Fruit fly (Drosophila melanogaster) whole organism, embryonic: ENCODE measurements around the gene CG15530.
A peak's percentile ranks its signal among the peaks of the same experiment; 100 is the strongest.

Experiments used
- ATbp ChIP-seq: fragments of 200-800 bp; sonication (Bioruptor generic); optimal IDR thresholded peaks from 2 replicates; lab custom pipeline; 2017; ENCODE audit warnings: missing biosample characterization, mild to moderate bottlenecking, missing genetic modification characterization, missing genetic modification reagents
- Atf3 ChIP-seq: fragments of 200-800 bp; sonication (Bioruptor generic); optimal IDR thresholded peaks from 3 replicates; lab custom pipeline; 2016; ENCODE audit warnings: missing biosample characterization, missing genetic modification characterization
- Atf6 ChIP-seq: fragments of 200-800 bp; sonication (Bioruptor generic); IDR thresholded peaks from 2 replicates; pipeline ENCODE4 v1.3.6; 2022; ENCODE audit warnings: missing biosample characterization, missing genetic modification characterization
- CG10654 ChIP-seq: fragments of 200-800 bp; sonication (Bioruptor generic); optimal IDR thresholded peaks from 2 replicates; lab custom pipeline; 2016; ENCODE audit warnings: missing biosample characterization, missing genetic modification characterization
- CG12155 ChIP-seq: fragments of 200-800 bp; sonication (Bioruptor generic); optimal IDR thresholded peaks from 3 replicates; lab custom pipeline; 2016; ENCODE audit warnings: missing biosample characterization, missing genetic modification characterization
- CG12391 ChIP-seq: fragments of 200-800 bp; sonication (Bioruptor generic); optimal IDR thresholded peaks from 3 replicates; lab custom pipeline; 2018; ENCODE audit warnings: missing biosample characterization, mild to moderate bottlenecking, missing genetic modification characterization, moderate library complexity
- CG12942 ChIP-seq: fragments of 200-800 bp; sonication (Bioruptor generic); optimal IDR thresholded peaks from 3 replicates; lab custom pipeline; 2016; ENCODE audit warnings: missing biosample characterization, missing genetic modification characterization
- CG13287 ChIP-seq: fragments of 200-800 bp; sonication (Bioruptor generic); IDR thresholded peaks from 2 replicates; pipeline ENCODE4 v1.3.6; 2022; ENCODE audit warnings: missing biosample characterization, missing genetic modification characterization; ENCODE audit not compliant: partially characterized antibody
- CG15011 ChIP-seq: fragments of 200-800 bp; sonication (Bioruptor generic); optimal IDR thresholded peaks from 3 replicates; lab custom pipeline; 2018; ENCODE audit warnings: missing biosample characterization, mild to moderate bottlenecking, missing genetic modification characterization
- CG16813 ChIP-seq: fragments of 200-800 bp; sonication (Bioruptor generic); IDR thresholded peaks from 3 replicates; pipeline ENCODE4 v1.3.6; 2022; ENCODE audit warnings: missing biosample characterization, missing genetic modification characterization; ENCODE audit not compliant: partially characterized antibody
- CG16863 ChIP-seq: fragments of 200-800 bp; sonication (Bioruptor generic); optimal IDR thresholded peaks from 3 replicates; lab custom pipeline; 2016; ENCODE audit warnings: missing biosample characterization, missing genetic modification characterization
- CG17361 ChIP-seq: fragments of 200-800 bp; sonication (Bioruptor generic); IDR thresholded peaks from 3 replicates; pipeline ENCODE4 v1.3.6; 2022; ENCODE audit warnings: missing biosample characterization, missing genetic modification characterization
- CG1832 ChIP-seq: fragments of 200-800 bp; sonication (Bioruptor generic); optimal IDR thresholded peaks from 2 replicates; lab custom pipeline; 2017; ENCODE audit warnings: missing biosample characterization, mild to moderate bottlenecking, missing genetic modification characterization, inconsistent platforms
- CG3163 ChIP-seq: fragments of 200-800 bp; sonication (Bioruptor generic); optimal IDR thresholded peaks from 3 replicates; lab custom pipeline; 2016; ENCODE audit warnings: missing biosample characterization, missing genetic modification characterization
- CG3726 ChIP-seq: fragments of 200-800 bp; sonication (Bioruptor generic); IDR thresholded peaks from 3 replicates; pipeline ENCODE4, ENCODE4 v1.3.6; 2022; ENCODE audit warnings: missing biosample characterization, missing genetic modification characterization
- CG3838 ChIP-seq: fragments of 200-800 bp; sonication (Bioruptor generic); optimal IDR thresholded peaks from 3 replicates; lab custom pipeline; 2016; ENCODE audit warnings: missing biosample characterization, missing genetic modification characterization
- CG4424 ChIP-seq: fragments of 200-800 bp; sonication (Bioruptor generic); optimal IDR thresholded peaks from 3 replicates; lab custom pipeline; 2016; ENCODE audit warnings: missing biosample characterization, missing genetic modification characterization
- CrebB ChIP-seq: fragments of 200-800 bp; sonication (Bioruptor generic); optimal IDR thresholded peaks from 3 replicates; lab custom pipeline; 2018; ENCODE audit warnings: missing biosample characterization, mild to moderate bottlenecking, missing genetic modification characterization
- D ChIP-seq, 2 experiments: fragments of 200-800 bp in 1 of 2; fragments of >200 bp in 1 of 2; sonication (Bioruptor generic) in 1 of 2; optimal IDR thresholded peaks; 2 replicates in 1 of 2; 3 replicates in 1 of 2; lab custom pipeline; 2017; ENCODE audit warnings: mild to moderate bottlenecking in 1 of 2, missing biosample characterization in 1 of 2, missing genetic modification characterization in 1 of 2, missing genetic modification reagents in 1 of 2
- Meics ChIP-seq: fragments of 200-800 bp; sonication (Bioruptor generic); optimal IDR thresholded peaks from 2 replicates; lab custom pipeline; 2017; ENCODE audit warnings: missing biosample characterization, mild to moderate bottlenecking, missing genetic modification characterization
- Nf-YC ChIP-seq: fragments of 200-800 bp; optimal IDR thresholded peaks from 3 replicates; lab custom pipeline; 2019; ENCODE audit warnings: missing biosample characterization, mild to moderate bottlenecking, missing genetic modification characterization, moderate library complexity
- NfI ChIP-seq: fragments of 200-800 bp; sonication (Bioruptor generic); optimal IDR thresholded peaks from 3 replicates; lab custom pipeline; 2018; ENCODE audit warnings: missing biosample characterization, mild to moderate bottlenecking, missing genetic modification characterization, moderate library complexity
- Rx ChIP-seq: fragments of 200-800 bp; sonication (Bioruptor generic); IDR thresholded peaks from 2 replicates; pipeline ENCODE4 v1.3.6; 2022; ENCODE audit warnings: missing biosample characterization, missing genetic modification characterization
- Side ChIP-seq: fragments of 200-800 bp; sonication (Bioruptor generic); optimal IDR thresholded peaks from 2 replicates; lab custom pipeline; 2016; ENCODE audit warnings: missing biosample characterization, missing genetic modification characterization
- Ssrp ChIP-seq: fragments of 200-800 bp; sonication (Bioruptor generic); optimal IDR thresholded peaks from 2 replicates; lab custom pipeline; 2018; ENCODE audit warnings: missing biosample characterization, mild to moderate bottlenecking, missing genetic modification characterization, moderate library complexity
- Usf ChIP-seq: fragments of 200-800 bp; sonication (Bioruptor generic); optimal IDR thresholded peaks from 2 replicates; lab custom pipeline; 2017; ENCODE audit warnings: missing genotype, missing biosample characterization, missing genetic modification characterization
- br ChIP-seq: fragments of >200 bp; optimal IDR thresholded peaks from 2 replicates; lab custom pipeline; 2017
- bsh ChIP-seq, 2 experiments: fragments of 200-800 bp; sonication (Bioruptor generic); optimal IDR thresholded peaks; 2 replicates each; lab custom pipeline; 2017 to 2018; ENCODE audit warnings: mild to moderate bottlenecking in 2 of 2, missing biosample characterization in 2 of 2, missing genetic modification characterization in 2 of 2, moderate library complexity in 1 of 2
- cad ChIP-seq: fragments of >200 bp; optimal IDR thresholded peaks from 2 replicates; lab custom pipeline; 2017; ENCODE audit warnings: missing biosample characterization, missing genetic modification characterization
- chinmo ChIP-seq: fragments of 200-800 bp; sonication (Bioruptor generic); IDR thresholded peaks from 4 replicates; pipeline ENCODE4 v1.3.6; 2022; ENCODE audit warnings: missing biosample characterization, missing genetic modification characterization; ENCODE audit not compliant: partially characterized antibody
- crp ChIP-seq, 2 experiments: fragments of 200-800 bp; sonication (Bioruptor generic); optimal IDR thresholded peaks; 2 replicates in 1 of 2; 3 replicates in 1 of 2; lab custom pipeline; 2017; ENCODE audit warnings: missing biosample characterization in 2 of 2, missing genetic modification characterization in 2 of 2, mild to moderate bottlenecking in 1 of 2, moderate library complexity in 1 of 2
- danr ChIP-seq: fragments of 200-800 bp; sonication (Bioruptor generic); IDR thresholded peaks from 2 replicates; pipeline ENCODE4 v1.3.6; 2022; ENCODE audit warnings: missing biosample characterization, missing genetic modification characterization
- exex ChIP-seq: fragments of 200-800 bp; sonication (Bioruptor generic); optimal IDR thresholded peaks from 4 replicates; lab custom pipeline; 2018; ENCODE audit warnings: missing biosample characterization, mild to moderate bottlenecking, missing genetic modification characterization, moderate library complexity
- eyg ChIP-seq: fragments of 200-800 bp; sonication (Bioruptor generic); optimal IDR thresholded peaks from 3 replicates; lab custom pipeline; 2016; ENCODE audit warnings: missing biosample characterization, missing genetic modification characterization
- gce ChIP-seq: fragments of 200-800 bp; sonication (Bioruptor generic); IDR thresholded peaks from 3 replicates; pipeline ENCODE4 v1.3.6; 2022; ENCODE audit warnings: missing biosample characterization, missing genetic modification characterization
- grn ChIP-seq: fragments of 200-800 bp; sonication (Bioruptor generic); optimal IDR thresholded peaks from 3 replicates; lab custom pipeline; 2017; ENCODE audit warnings: missing biosample characterization, missing genetic modification characterization
- hkb ChIP-seq, 2 experiments: fragments of 200-800 bp in 1 of 2; fragments of >200 bp in 1 of 2; sonication (Bioruptor generic) in 1 of 2; IDR thresholded peaks in 1 of 2; optimal IDR thresholded peaks in 1 of 2; 2 replicates each; pipeline versions ENCODE4 v1.3.6 to Lab custom; 2017 to 2022; ENCODE audit warnings: missing biosample characterization in 1 of 2, missing genetic modification characterization in 1 of 2
- nerfin-2 ChIP-seq: fragments of 200-800 bp; sonication (Bioruptor generic); IDR thresholded peaks from 2 replicates; pipeline ENCODE4 v1.3.6; 2022; ENCODE audit warnings: missing biosample characterization, missing genetic modification characterization; ENCODE audit not compliant: partially characterized antibody
- oc ChIP-seq: fragments of 200-800 bp; sonication (Bioruptor generic); optimal IDR thresholded peaks from 2 replicates; lab custom pipeline; 2018; ENCODE audit warnings: missing biosample characterization, mild to moderate bottlenecking, missing genetic modification characterization, moderate library complexity
- pnt ChIP-seq: fragments of 200-800 bp; sonication (Bioruptor generic); optimal IDR thresholded peaks from 3 replicates; lab custom pipeline; 2016; ENCODE audit warnings: missing biosample characterization, missing genetic modification characterization
- repo ChIP-seq: fragments of 200-800 bp; sonication (Bioruptor generic); optimal IDR thresholded peaks from 2 replicates; lab custom pipeline; 2016; ENCODE audit warnings: missing biosample characterization, missing genetic modification characterization
- sisA ChIP-seq: fragments of 200-800 bp; sonication (Bioruptor generic); IDR thresholded peaks from 2 replicates; pipeline ENCODE4 v1.3.6; 2022; ENCODE audit warnings: missing biosample characterization, missing genetic modification characterization
- sr ChIP-seq: fragments of 200-800 bp; sonication (Bioruptor generic); IDR thresholded peaks from 3 replicates; pipeline ENCODE4 v1.3.6; 2022; ENCODE audit warnings: missing biosample characterization, missing genetic modification characterization
- stc ChIP-seq: fragments of 200-800 bp; sonication (Bioruptor generic); IDR thresholded peaks from 2 replicates; pipeline ENCODE4 v1.3.6; 2022; ENCODE audit warnings: missing biosample characterization, missing genetic modification characterization
- tap ChIP-seq: fragments of 200-800 bp; optimal IDR thresholded peaks from 3 replicates; lab custom pipeline; 2019; ENCODE audit warnings: missing biosample characterization, mild to moderate bottlenecking, missing genetic modification characterization, moderate library complexity
- tna ChIP-seq: fragments of 200-800 bp; sonication (Bioruptor generic); IDR thresholded peaks from 2 replicates; pipeline ENCODE4 v1.3.6; 2022; ENCODE audit warnings: missing biosample characterization, missing genetic modification characterization; ENCODE audit not compliant: partially characterized antibody
- wdn ChIP-seq: fragments of 200-800 bp; sonication (Bioruptor generic); IDR thresholded peaks from 2 replicates; pipeline ENCODE4 v1.3.6; 2022; ENCODE audit warnings: missing biosample characterization, missing genetic modification characterization
- zen2 ChIP-seq: fragments of 200-800 bp; sonication (Bioruptor generic); IDR thresholded peaks from 3 replicates; pipeline ENCODE4 v1.3.6; 2022; ENCODE audit warnings: missing biosample characterization, missing genetic modification characterization; ENCODE audit not compliant: partially characterized antibody
- zfh2 ChIP-seq: fragments of 200-800 bp; sonication (Bioruptor generic); optimal IDR thresholded peaks from 2 replicates; lab custom pipeline; 2016; ENCODE audit warnings: missing biosample characterization, missing genetic modification characterization

CG15530 gene

dm6 chr3R:30195606-30196049, 18.0 kb downstream of the CG15530 start (continued):
- TF ChIP-seq Rx (GFP tag; lab: Robert Waterston, UW) (0 out of 2 replicates have a peak, but pooled peaks have one; percentile 16), Nf-YC (tag; lab: Kevin White, UChicago) (peak; percentile 53), hkb (optimal IDR thresholded peaks at IDR 0.05; lab: Kevin White, UChicago) (no peak), hkb (GFP tag; IDR thresholded peaks at IDR 0.05; lab: Robert Waterston, UW) (peak; percentile 33; the same call in 1 of the 2 replicates), CG16813 (no peak), zen2 (no peak), CG13287 (peak; percentile 54; the same call in 1 of the 2 replicates), Atf3 (peak; percentile 6), bsh (GFP tag; optimal IDR thresholded peaks at IDR 0.05; lab: Kevin White, UChicago) (peak in 1 of 2 experiments; percentile 15), pnt (GFP tag; lab: Kevin White, UChicago) (no peak), gce (0 out of 3 replicates have a peak, but pooled peaks have one; percentile 46), CG12391 (tag; lab: Kevin White, UChicago) (peak; percentile 8), sisA (GFP tag; lab: Robert Waterston, UW) (no peak), CG4424 (GFP tag; lab: Kevin White, UChicago) (peak; percentile 47), CrebB (tag; lab: Kevin White, UChicago) (peak; percentile 39), CG3163 (GFP tag; lab: Kevin White, UChicago) (peak; percentile 20), CG10654 (GFP tag; lab: Kevin White, UChicago) (no peak), CG16863 (GFP tag; lab: Kevin White, UChicago) (no peak), zfh2 (GFP tag; lab: Kevin White, UChicago) (peak; percentile 53), tap (tag; lab: Kevin White, UChicago) (no peak), NfI (peak; percentile 16), exex (tag; lab: Kevin White, UChicago) (peak; percentile 26), Usf (GFP tag; lab: Kevin White, UChicago) (peak; percentile 8), danr (GFP tag; lab: Robert Waterston, UW) (no peak), CG12155 (peak; percentile 7), CG3726 (GFP tag; lab: Robert Waterston, UW) (no peak), wdn (GFP tag; lab: Robert Waterston, UW) (peak; percentile 37; the same call in 1 of the 2 replicates), cad (GFP tag; lab: Kevin White, UChicago) (no peak), repo (no peak), tna (GFP tag; lab: Robert Waterston, UW) (0 out of 2 replicates have a peak, but pooled peaks have one; percentile 25), CG3838 (GFP tag; lab: Kevin White, UChicago) (no peak), Ssrp (no peak), Atf6 (peak; percentile 15; the same call in 1 of the 2 replicates), oc (tag; lab: Kevin White, UChicago) (no peak), sr (GFP tag; lab: Robert Waterston, UW) (no peak), D (optimal IDR thresholded peaks at IDR 0.05; lab: Kevin White, UChicago) (no peak), D (GFP tag; optimal IDR thresholded peaks at IDR 0.05; lab: Kevin White, UChicago) (no peak), nerfin-2 (GFP tag; lab: Robert Waterston, UW) (no peak), ATbp (GFP tag; lab: Kevin White, UChicago) (peak; percentile 14), chinmo (GFP tag; lab: Robert Waterston, UW) (peak; percentile 31; the same call in 1 of the 4 replicates), Side (GFP tag; lab: Kevin White, UChicago) (peak; percentile 5), Meics (GFP tag; lab: Kevin White, UChicago) (peak; percentile 62), crp (GFP tag; optimal IDR thresholded peaks at IDR 0.05; lab: Kevin White, UChicago) (no peak), stc (peak; percentile 39), CG1832 (GFP tag; lab: Kevin White, UChicago) (no peak), CG17361 (GFP tag; lab: Robert Waterston, UW) (0 out of 3 replicates have a peak, but pooled peaks have one; percentile 25), eyg (GFP tag; lab: Kevin White, UChicago) (peak; percentile 33), CG12942 (peak; percentile 24), CG15011 (GFP tag; lab: Kevin White, UChicago) (no peak), br (lab: Kevin White, UChicago) (no peak), grn (no peak)
